Worm (Caenorhabditis elegans): ENCODE measurements around the gene mec-7.

Gene mec-7

DNA sequence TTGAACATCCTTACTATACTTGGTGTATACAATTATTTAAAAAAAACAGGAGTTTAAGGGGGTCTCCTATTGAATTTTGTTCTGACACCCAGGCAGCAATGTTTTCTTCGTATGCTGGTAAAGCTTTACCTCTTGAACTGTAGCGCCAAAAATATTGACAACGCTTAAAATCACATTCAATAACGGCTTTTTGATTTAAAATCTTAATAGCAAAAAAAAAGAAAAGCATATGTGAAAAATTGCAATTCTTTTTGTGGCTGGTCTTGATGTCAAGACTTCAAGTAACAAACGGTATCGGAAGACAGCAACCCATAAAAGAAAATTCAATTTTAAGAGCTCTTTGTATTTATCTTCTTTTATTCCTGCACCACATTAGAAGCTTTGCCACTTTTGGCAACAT, 5.3 kb upstream of the mec-7 start:
- no peak for TF ChIP-seq mab-5 (tag; optimal IDR thresholded peaks at IDR 0.05)
- TF ChIP-seq elt-3 (tag; optimal IDR thresholded peaks at IDR 0.05), result no peak
- no peak for TF ChIP-seq hlh-1 (tag; optimal IDR thresholded peaks at IDR 0.05)
- no peak for TF ChIP-seq nhr-76 (tag; optimal IDR thresholded peaks at IDR 0.05)
- TF ChIP-seq mep-1 (tag; optimal IDR thresholded peaks at IDR 0.05), result no peak

DNA sequence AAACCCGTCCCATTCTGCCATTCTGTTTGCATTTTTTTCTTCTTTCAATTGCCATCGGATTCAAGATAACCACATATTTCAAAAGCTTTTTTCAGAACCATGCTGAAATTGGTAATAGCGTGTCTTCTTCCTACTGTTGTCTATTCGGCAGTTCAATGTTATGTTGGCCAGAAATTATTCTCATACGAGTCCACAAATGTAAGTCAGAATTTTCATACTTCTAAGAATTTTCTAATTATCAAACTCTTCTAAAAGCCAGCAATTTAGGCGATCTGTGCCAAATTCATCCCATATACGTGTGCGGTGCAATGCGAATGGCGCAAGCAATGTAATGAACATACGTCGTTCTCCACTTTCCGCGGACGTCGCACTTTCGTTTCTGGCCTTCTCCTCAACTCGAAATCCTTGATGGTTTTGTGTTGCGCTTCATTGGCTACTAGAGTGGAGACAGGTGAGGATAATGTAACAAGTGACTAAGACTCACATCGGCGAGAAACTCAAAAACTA, 3.1 kb upstream of the mec-7 start, which contains the start of gene ZK154.1:
Gene ZK154.1 (plus strand): TSS at position 51 of the 507 bp plus-strand sequence.
- TF ChIP-seq blmp-1 (tag; optimal IDR thresholded peaks at IDR 0.05) (no peak), lin-13 (tag; optimal IDR thresholded peaks at IDR 0.05) (no peak), nhr-237 (tag; optimal IDR thresholded peaks at IDR 0.05) (no peak), unc-120 (tag; optimal IDR thresholded peaks at IDR 0.05; ENCODE audit: poor library complexity, severe bottlenecking) (no peak), ztf-11 (tag; optimal IDR thresholded peaks at IDR 0.05) (no peak), cnd-1 (tag; optimal IDR thresholded peaks at IDR 0.05) (no peak), hlh-1 (tag; optimal IDR thresholded peaks at IDR 0.05) (no peak), snpc-4 (tag; optimal IDR thresholded peaks at IDR 0.05) (no peak), ceh-83 (GFP tag; optimal IDR thresholded peaks at IDR 0.05) (no peak), ceh-43 (GFP tag; optimal IDR thresholded peaks at IDR 0.05) (no peak), lin-32 (GFP tag; optimal IDR thresholded peaks at IDR 0.05) (no peak), ces-1 (GFP tag; optimal IDR thresholded peaks at IDR 0.05) (no peak), unc-62 (GFP tag; optimal IDR thresholded peaks at IDR 0.05) (no peak)

DNA sequence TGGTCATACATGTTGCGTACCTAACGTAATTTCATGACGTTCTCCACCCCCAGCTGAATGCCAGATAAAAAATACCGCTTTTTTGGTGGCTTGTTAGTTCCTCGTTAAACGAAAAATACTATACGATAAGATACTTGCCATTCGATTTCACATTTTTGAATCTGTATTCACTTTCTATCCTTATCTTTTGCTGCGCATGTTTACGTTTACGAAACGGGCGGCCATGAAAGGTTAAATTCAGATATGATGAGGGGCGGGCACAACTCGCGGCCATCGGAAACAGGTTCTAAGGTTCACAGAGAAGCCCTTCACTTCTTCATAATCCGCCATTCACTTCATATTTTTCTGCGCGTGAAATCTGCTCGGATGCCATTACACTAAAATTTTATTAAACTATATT, 2.3 kb upstream of the mec-7 start:
- TF ChIP-seq snpc-4 (tag; optimal IDR thresholded peaks at IDR 0.05), result no peak

DNA sequence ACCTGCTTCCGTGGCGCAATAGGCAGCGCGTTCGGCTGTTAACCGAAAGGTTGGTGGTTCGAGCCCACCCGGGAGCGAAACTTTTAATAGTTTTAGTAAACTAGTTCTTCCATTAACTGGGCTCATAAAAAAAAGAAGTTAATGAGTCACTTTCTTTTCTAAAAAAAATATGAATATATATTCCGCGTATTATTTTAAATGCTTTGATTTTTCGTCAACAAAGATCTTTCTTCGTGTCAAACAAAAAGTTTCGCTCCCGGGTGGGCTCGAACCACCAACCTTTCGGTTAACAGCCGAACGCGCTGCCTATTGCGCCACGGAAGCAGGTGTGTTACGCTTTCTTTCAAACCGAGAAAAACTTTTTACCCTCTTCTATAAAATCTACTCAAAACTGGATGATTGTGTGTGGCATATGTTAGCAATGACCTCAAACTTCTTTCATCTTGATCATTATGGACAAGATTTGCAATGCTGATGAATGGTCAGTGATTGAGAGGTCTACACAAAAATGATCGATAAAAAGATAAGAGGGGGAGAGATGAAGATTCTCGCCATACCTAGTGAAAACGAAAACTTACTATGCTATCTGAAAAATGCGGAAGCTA, 2.7 kb downstream of the mec-7 start:
- TF ChIP-seq hlh-1 (tag; optimal IDR thresholded peaks at IDR 0.05) (no peak), elt-1 (tag; optimal IDR thresholded peaks at IDR 0.05; ENCODE audit: borderline replicate concordance, insufficient read depth) (peak; percentile 83), sptf-1 (tag; optimal IDR thresholded peaks at IDR 0.05) (peak; percentile 21), tbx-8 (GFP tag; optimal IDR thresholded peaks at IDR 0.05) (no peak), blmp-1 (tag; optimal IDR thresholded peaks at IDR 0.05) (no peak), sem-2 (GFP tag; optimal IDR thresholded peaks at IDR 0.05) (no peak), bed-3 (GFP tag; optimal IDR thresholded peaks at IDR 0.05) (no peak), zip-8 (tag; optimal IDR thresholded peaks at IDR 0.05) (no peak), cnd-1 (tag; optimal IDR thresholded peaks at IDR 0.05) (no peak), snpc-4 (tag; optimal IDR thresholded peaks at IDR 0.05) (no peak), ceh-43 (GFP tag; optimal IDR thresholded peaks at IDR 0.05) (no peak), lin-13 (tag; optimal IDR thresholded peaks at IDR 0.05) (no peak)

DNA sequence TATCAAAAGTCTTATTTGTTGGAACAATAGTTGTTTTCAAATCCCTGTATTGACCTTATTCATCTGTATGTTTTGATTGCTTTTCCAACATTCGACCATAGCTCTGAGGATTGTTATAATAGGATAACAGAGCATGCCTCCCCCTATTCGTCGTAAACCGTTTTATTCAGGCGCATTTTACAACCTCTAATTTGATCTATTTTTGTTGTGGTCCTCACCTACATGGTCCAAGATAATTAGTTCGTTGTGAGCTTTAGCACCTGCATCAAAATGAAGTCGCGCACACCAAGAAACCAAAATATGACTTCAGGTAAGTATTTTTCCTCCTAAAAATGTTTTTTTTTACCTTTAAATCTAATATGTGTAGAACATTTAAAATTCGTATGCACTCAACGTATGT, 23.7 kb downstream of the mec-7 start, which contains the start of gene deg-1:
Gene deg-1 (plus strand): TSS at position 301 of the 400 bp plus-strand sequence.
- TF ChIP-seq pha-4 (tag; optimal IDR thresholded peaks at IDR 0.05), result no peak
- TF ChIP-seq tbx-8 (GFP tag; optimal IDR thresholded peaks at IDR 0.05), result no peak

DNA sequence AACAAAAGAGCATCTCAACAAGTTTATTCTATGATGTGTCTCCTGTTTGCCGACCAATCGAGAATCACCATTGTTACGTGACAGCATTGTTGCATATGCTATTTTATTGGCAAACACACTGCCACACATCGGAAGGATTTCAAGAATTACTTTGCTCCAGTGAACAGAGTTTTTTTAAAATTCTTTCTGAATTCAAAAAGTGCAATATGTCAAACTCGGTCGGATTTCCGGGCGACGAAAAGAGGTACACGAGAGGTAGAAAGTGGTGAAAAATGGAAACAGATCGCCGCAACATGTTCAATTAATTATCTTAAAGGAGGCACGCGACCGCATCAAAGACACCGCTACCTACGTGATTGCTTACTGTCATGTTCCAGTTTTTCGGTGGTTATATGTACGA, 26.4 kb downstream of the mec-7 start:
- TF ChIP-seq nhr-12 (tag; optimal IDR thresholded peaks at IDR 0.05), result no peak
- peak; percentile 35 for TF ChIP-seq nhr-2 (tag; optimal IDR thresholded peaks at IDR 0.05)

DNA sequence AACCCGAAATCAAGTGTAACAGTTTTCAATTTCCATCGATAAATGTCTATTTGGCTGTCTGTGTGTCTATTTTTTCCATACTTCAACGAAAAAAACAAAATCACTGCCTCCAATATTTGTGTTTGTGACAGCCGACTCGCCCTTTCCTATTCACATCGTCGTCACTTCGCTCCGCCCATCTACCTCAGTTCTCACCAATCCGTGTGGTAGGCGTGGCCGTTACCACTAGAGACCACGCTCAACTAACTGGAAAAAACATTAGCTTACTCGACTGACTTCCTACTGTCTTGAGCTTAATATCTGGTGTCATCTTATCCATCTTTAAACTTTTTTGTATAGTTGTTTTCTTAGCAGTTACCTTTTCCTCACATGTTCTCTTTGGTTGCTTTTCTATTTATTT, 31.1 kb downstream of the mec-7 start:
- no peak for TF ChIP-seq nhr-76 (tag; optimal IDR thresholded peaks at IDR 0.05)
- no peak for TF ChIP-seq elt-3 (tag; optimal IDR thresholded peaks at IDR 0.05)
- TF ChIP-seq nhr-237 (tag; optimal IDR thresholded peaks at IDR 0.05), result no peak
- no peak for TF ChIP-seq lin-32 (GFP tag; optimal IDR thresholded peaks at IDR 0.05)
- no peak for TF ChIP-seq M03D4.4 (tag; optimal IDR thresholded peaks at IDR 0.05)
- TF ChIP-seq drap-1 (GFP tag; optimal IDR thresholded peaks at IDR 0.05), result no peak
- TF ChIP-seq pha-4 (tag; optimal IDR thresholded peaks at IDR 0.05), result no peak
- no peak for TF ChIP-seq sptf-1 (tag; optimal IDR thresholded peaks at IDR 0.05)
- TF ChIP-seq zip-8 (tag; optimal IDR thresholded peaks at IDR 0.05), result no peak
- TF ChIP-seq elt-1 (tag; optimal IDR thresholded peaks at IDR 0.05; ENCODE audit: borderline replicate concordance, insufficient read depth), result no peak
- TF ChIP-seq nhr-28 (tag; optimal IDR thresholded peaks at IDR 0.05), result no peak
- no peak for TF ChIP-seq mep-1 (tag; optimal IDR thresholded peaks at IDR 0.05)
- no peak for TF ChIP-seq sem-2 (GFP tag; optimal IDR thresholded peaks at IDR 0.05)
- no peak for TF ChIP-seq ztf-11 (tag; optimal IDR thresholded peaks at IDR 0.05)
- TF ChIP-seq ces-1 (GFP tag; optimal IDR thresholded peaks at IDR 0.05), result no peak

Data from whole organism, mixed stage, embryonic.